Fruit fly (Drosophila melanogaster): ENCODE data around the gene Polr2A.

DNA sequence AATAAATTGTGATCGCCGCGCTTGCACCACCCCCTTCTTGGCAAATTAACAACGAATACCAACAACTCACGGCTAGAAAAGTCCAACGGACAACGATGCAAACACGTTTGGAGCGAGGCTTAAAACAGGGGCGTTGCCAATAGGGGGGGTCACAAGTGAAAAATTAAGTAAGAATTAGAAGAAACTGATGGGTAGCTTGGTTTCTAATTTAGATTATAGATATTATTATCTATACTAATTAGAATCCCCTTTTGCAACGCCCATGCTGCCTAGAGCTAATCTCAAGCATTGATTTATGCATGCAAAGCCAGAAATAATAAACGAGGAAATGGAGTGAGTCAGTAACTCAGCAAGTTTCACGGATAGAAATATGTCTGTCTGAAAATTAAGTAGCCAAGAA, 51.7 kb downstream of the Polr2A start:
- TF ChIP-seq Myc (optimal IDR thresholded peaks at IDR 0.05), result no peak
- TF ChIP-seq Hr83 (GFP tag; optimal IDR thresholded peaks at IDR 0.05; ENCODE audit: poor library complexity, severe bottlenecking), result no peak
- TF ChIP-seq OdsH (GFP tag; optimal IDR thresholded peaks at IDR 0.05), result no peak
- no peak for TF ChIP-seq psq (GFP tag; optimal IDR thresholded peaks at IDR 0.05)
- TF ChIP-seq Dfd (GFP tag; optimal IDR thresholded peaks at IDR 0.05), result no peak
- no peak for TF ChIP-seq Jra (GFP tag; optimal IDR thresholded peaks at IDR 0.05)
- TF ChIP-seq fru (GFP tag; optimal IDR thresholded peaks at IDR 0.05), result no peak
- no peak for TF ChIP-seq usp (GFP tag; optimal IDR thresholded peaks at IDR 0.05)
- TF ChIP-seq CG32264 (GFP tag; optimal IDR thresholded peaks at IDR 0.05), result no peak
- no peak for TF ChIP-seq tai (GFP tag; optimal IDR thresholded peaks at IDR 0.05)
- TF ChIP-seq Sp1 (GFP tag; optimal IDR thresholded peaks at IDR 0.05), result no peak
